Worm (Caenorhabditis elegans) whole organism, young adult: Measurements from ENCODE around the gene fask-1.

Experiments used
- D2030.7 ChIP-seq: fragments of 200-800 bp; sonication (Bioruptor generic); IDR thresholded peaks from 2 replicates; pipeline ENCODE4 v1.3.6; 2022; ENCODE audit warnings: missing genetic modification reagents, missing genetic modification characterization, missing compliant biosample characterization
- F37B4.10 ChIP-seq: fragments of 200-800 bp; sonication (Bioruptor generic); IDR thresholded peaks from 2 replicates; pipeline ENCODE4 v1.3.6; 2022; ENCODE audit warnings: missing genetic modification characterization, missing compliant biosample characterization
- F39B2.1 ChIP-seq: fragments of 200-800 bp; sonication (Bioruptor generic); IDR thresholded peaks from 2 replicates; pipeline ENCODE4 v1.3.6; 2022; ENCODE audit warnings: missing genetic modification reagents, missing genetic modification characterization, missing compliant biosample characterization
- ekl-4 ChIP-seq: fragments of 200-800 bp; sonication (Bioruptor generic); IDR thresholded peaks from 2 replicates; pipeline ENCODE4 v1.3.6; 2022; ENCODE audit warnings: missing genetic modification reagents, missing genetic modification characterization, missing compliant biosample characterization
- ets-4 ChIP-seq: fragments of 200-800 bp; sonication (Bioruptor generic); optimal IDR thresholded peaks from 2 replicates; lab custom pipeline; 2018; ENCODE audit warnings: mild to moderate bottlenecking, missing genetic modification characterization, missing compliant biosample characterization
- let-526 ChIP-seq: fragments of 200-800 bp; sonication (Bioruptor generic); IDR thresholded peaks from 2 replicates; pipeline ENCODE4 v1.3.6; 2022; ENCODE audit warnings: missing genetic modification reagents, missing genetic modification characterization, missing compliant biosample characterization
- nhr-27 ChIP-seq: fragments of 200-800 bp; sonication (Bioruptor generic); optimal IDR thresholded peaks from 2 replicates; lab custom pipeline; 2018; ENCODE audit warnings: mild to moderate bottlenecking, missing genetic modification characterization, moderate library complexity, missing compliant biosample characterization
- nhr-90 ChIP-seq: sonication (generic microtip); optimal IDR thresholded peaks from 2 replicates; lab custom pipeline; 2016; ENCODE audit warnings: missing genotype, mild to moderate bottlenecking, missing genetic modification characterization, missing compliant biosample characterization
- unc-130 ChIP-seq: sonication (generic microtip); optimal IDR thresholded peaks from 2 replicates; lab custom pipeline; 2016; ENCODE audit warnings: missing genetic modification reagents, missing genetic modification characterization, missing compliant biosample characterization

ce11 chrIV:13067200-13067599, 33.3 kb upstream of the fask-1 start, which contains the start of gene col-131:
- TF ChIP-seq ets-4 (GFP tag; lab: Kevin White, UChicago) = no peak
- no peak for TF ChIP-seq ekl-4
- no peak for TF ChIP-seq unc-130 (GFP tag; lab: Kevin White, UChicago)
- TF ChIP-seq F37B4.10 (GFP tag; lab: Robert Waterston, UW) = no peak
- TF ChIP-seq D2030.7 (GFP tag; lab: Robert Waterston, UW) = no peak
- TF ChIP-seq let-526 (GFP tag; lab: Robert Waterston, UW) = no peak
- TF ChIP-seq F39B2.1 = no peak
- no peak for TF ChIP-seq nhr-90 (tag; lab: Kevin White, UChicago)
- TF ChIP-seq nhr-27 (tag; lab: Kevin White, UChicago) = no peak
